Fruit fly (Drosophila melanogaster): Measurements from ENCODE around the gene f.
A peak's percentile ranks its signal among the peaks of the same experiment; 100 is the strongest.

Gene f

dm6 chrX:17229475-17230169, 3.1 kb upstream of the f start:
- TF ChIP-seq CG32121 (GFP tag; IDR thresholded peaks at IDR 0.05) (no peak), CG10348 (GFP tag; IDR thresholded peaks at IDR 0.05) (no peak), CG4496 (GFP tag; IDR thresholded peaks at IDR 0.05) (no peak), D1 (tag; optimal IDR thresholded peaks at IDR 0.05) (no peak), Pif1A (GFP tag; optimal IDR thresholded peaks at IDR 0.05) (no peak), CG9948 (tag; optimal IDR thresholded peaks at IDR 0.05) (peak; percentile 44), CG34367 (tag; optimal IDR thresholded peaks at IDR 0.05) (peak; percentile 56), CG8159 (tag; optimal IDR thresholded peaks at IDR 0.05) (no peak), Snoo (tag; optimal IDR thresholded peaks at IDR 0.05) (peak; percentile 42), CG14655 (GFP tag; optimal IDR thresholded peaks at IDR 0.05) (no peak), EcR (GFP tag; optimal IDR thresholded peaks at IDR 0.05) (peak; percentile 94), Ets98B (GFP tag; IDR thresholded peaks at IDR 0.05) (no peak), CG15710 (tag; optimal IDR thresholded peaks at IDR 0.05) (peak; percentile 42), fd96Ca (GFP tag; IDR thresholded peaks at IDR 0.05) (no peak)

dm6 chrX:17230944-17231343, 1.8 kb upstream of the f start, which contains the start of gene CG10597:
Gene CG10597, minus strand, starts transcription at chrX:17231044.
- no peak for TF ChIP-seq CG32121 (GFP tag; IDR thresholded peaks at IDR 0.05)
- TF ChIP-seq CG17806 (tag; optimal IDR thresholded peaks at IDR 0.05): no peak
- no peak for TF ChIP-seq CG4496 (GFP tag; IDR thresholded peaks at IDR 0.05)
- no peak for TF ChIP-seq fd96Ca (GFP tag; IDR thresholded peaks at IDR 0.05)
- TF ChIP-seq rn (GFP tag; IDR thresholded peaks at IDR 0.05): no peak
- no peak for TF ChIP-seq Ets98B (GFP tag; IDR thresholded peaks at IDR 0.05)
- no peak for TF ChIP-seq gl (tag; optimal IDR thresholded peaks at IDR 0.05)
- no peak for TF ChIP-seq CG8301 (tag; optimal IDR thresholded peaks at IDR 0.05)
- TF ChIP-seq EcR (GFP tag; optimal IDR thresholded peaks at IDR 0.05): no peak
- no peak for TF ChIP-seq D1 (tag; optimal IDR thresholded peaks at IDR 0.05)
- no peak for TF ChIP-seq Pif1A (GFP tag; optimal IDR thresholded peaks at IDR 0.05)
- no peak for TF ChIP-seq CG8159 (tag; optimal IDR thresholded peaks at IDR 0.05)
- TF ChIP-seq CG12605 (GFP tag; IDR thresholded peaks at IDR 0.05): no peak
- no peak for TF ChIP-seq Snoo (tag; optimal IDR thresholded peaks at IDR 0.05)

- TF ChIP-seq CG9948 (tag; optimal IDR thresholded peaks at IDR 0.05) (no peak), CG34367 (tag; optimal IDR thresholded peaks at IDR 0.05) (no peak), CG10348 (GFP tag; IDR thresholded peaks at IDR 0.05) (no peak), CG8301 (tag; optimal IDR thresholded peaks at IDR 0.05) (no peak), Ets98B (GFP tag; IDR thresholded peaks at IDR 0.05) (no peak), CG12605 (GFP tag; IDR thresholded peaks at IDR 0.05) (no peak), Pif1A (GFP tag; optimal IDR thresholded peaks at IDR 0.05) (no peak), CG17806 (tag; optimal IDR thresholded peaks at IDR 0.05) (no peak), CG13204 (GFP tag; optimal IDR thresholded peaks at IDR 0.05) (no peak), D1 (tag; optimal IDR thresholded peaks at IDR 0.05) (no peak), fd96Ca (GFP tag; IDR thresholded peaks at IDR 0.05) (no peak)
These were observed 3.7 kb downstream of the f start for dm6 chrX:17236468-17236867.

- TF ChIP-seq D1 (tag; optimal IDR thresholded peaks at IDR 0.05): peak; percentile 53
- peak; percentile 36; the same call in 1 of the 2 replicates for TF ChIP-seq CG12605 (GFP tag; IDR thresholded peaks at IDR 0.05)
- no peak for TF ChIP-seq fd96Ca (GFP tag; IDR thresholded peaks at IDR 0.05)
- TF ChIP-seq Snoo (tag; optimal IDR thresholded peaks at IDR 0.05): no peak
- peak; percentile 55 for TF ChIP-seq CG34367 (tag; optimal IDR thresholded peaks at IDR 0.05)
- peak; percentile 69; the same call in 1 of the 2 replicates for TF ChIP-seq CG32121 (GFP tag; IDR thresholded peaks at IDR 0.05)
- TF ChIP-seq gl (tag; optimal IDR thresholded peaks at IDR 0.05): no peak
- peak; percentile 52 for TF ChIP-seq CG4496 (GFP tag; IDR thresholded peaks at IDR 0.05)
- peak; percentile 77 for TF ChIP-seq CG8159 (tag; optimal IDR thresholded peaks at IDR 0.05)
- no peak for TF ChIP-seq CG10348 (GFP tag; IDR thresholded peaks at IDR 0.05)
- TF ChIP-seq CG8301 (tag; optimal IDR thresholded peaks at IDR 0.05): peak; percentile 76
- 0 out of 2 replicates have a peak, but pooled peaks have one; percentile 11 for TF ChIP-seq rn (GFP tag; IDR thresholded peaks at IDR 0.05)
- TF ChIP-seq CG17806 (tag; optimal IDR thresholded peaks at IDR 0.05): peak; percentile 72
- peak; percentile 51 for TF ChIP-seq Pif1A (GFP tag; optimal IDR thresholded peaks at IDR 0.05)
- TF ChIP-seq CG13204 (GFP tag; optimal IDR thresholded peaks at IDR 0.05): peak; percentile 35
- peak; percentile 79 for TF ChIP-seq CG9948 (tag; optimal IDR thresholded peaks at IDR 0.05)
- TF ChIP-seq CG14655 (GFP tag; optimal IDR thresholded peaks at IDR 0.05): peak; percentile 83
- no peak for TF ChIP-seq EcR (GFP tag; optimal IDR thresholded peaks at IDR 0.05)
- TF ChIP-seq Ets98B (GFP tag; IDR thresholded peaks at IDR 0.05): peak; percentile 30; the same call in 1 of the 2 replicates
- TF ChIP-seq CG15710 (tag; optimal IDR thresholded peaks at IDR 0.05): peak; percentile 72
- TF ChIP-seq Pif1B (GFP tag; optimal IDR thresholded peaks at IDR 0.05): peak; percentile 45
These were observed 4.7 kb downstream of the f start for dm6 chrX:17237421-17237820.

- TF ChIP-seq CG13204 (GFP tag; optimal IDR thresholded peaks at IDR 0.05): no peak
- TF ChIP-seq CG9948 (tag; optimal IDR thresholded peaks at IDR 0.05): no peak
- no peak for TF ChIP-seq CG15710 (tag; optimal IDR thresholded peaks at IDR 0.05)
- TF ChIP-seq CG14655 (GFP tag; optimal IDR thresholded peaks at IDR 0.05): no peak
- TF ChIP-seq Pif1A (GFP tag; optimal IDR thresholded peaks at IDR 0.05): no peak
- TF ChIP-seq CG34367 (tag; optimal IDR thresholded peaks at IDR 0.05): no peak
- no peak for TF ChIP-seq CG8159 (tag; optimal IDR thresholded peaks at IDR 0.05)
- TF ChIP-seq CG32121 (GFP tag; IDR thresholded peaks at IDR 0.05): no peak
- no peak for TF ChIP-seq fd96Ca (GFP tag; IDR thresholded peaks at IDR 0.05)
- TF ChIP-seq CG4496 (GFP tag; IDR thresholded peaks at IDR 0.05): no peak
- TF ChIP-seq CG8301 (tag; optimal IDR thresholded peaks at IDR 0.05): no peak
- no peak for TF ChIP-seq Ets98B (GFP tag; IDR thresholded peaks at IDR 0.05)
- no peak for TF ChIP-seq gl (tag; optimal IDR thresholded peaks at IDR 0.05)
- no peak for TF ChIP-seq rn (GFP tag; IDR thresholded peaks at IDR 0.05)
- TF ChIP-seq Snoo (tag; optimal IDR thresholded peaks at IDR 0.05): no peak
- TF ChIP-seq Pif1B (GFP tag; optimal IDR thresholded peaks at IDR 0.05): no peak
- TF ChIP-seq D1 (tag; optimal IDR thresholded peaks at IDR 0.05): no peak
- no peak for TF ChIP-seq CG10348 (GFP tag; IDR thresholded peaks at IDR 0.05)
These were observed 12.1 kb downstream of the f start, which contains the start of gene CG8915 for dm6 chrX:17244854-17245253. Gene CG8915, minus strand, starts transcription at chrX:17245001.

Measured in whole organism, pupa.